Worm (Caenorhabditis elegans): ENCODE measurements around the gene C01B9.1.

Gene C01B9.1

DNA sequence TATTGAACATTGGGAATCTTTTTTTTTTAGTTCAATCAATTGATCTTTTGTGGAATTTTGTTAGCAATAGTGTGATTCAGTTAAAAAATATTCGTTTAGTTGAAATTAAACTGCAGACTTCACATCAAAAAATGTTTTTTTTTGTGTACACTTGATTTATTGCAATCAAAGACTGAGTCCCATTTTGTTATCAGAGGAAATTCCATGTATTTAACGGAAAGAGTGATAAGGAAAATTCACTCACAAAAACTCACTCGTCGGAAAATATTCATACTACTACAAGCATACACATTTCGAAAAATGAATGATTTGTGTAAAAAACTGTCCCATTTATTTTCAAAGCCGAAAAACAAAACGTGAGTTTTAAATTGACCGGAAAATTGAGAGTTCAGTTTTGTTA, at the start of gene C01B9.1:
TSS of gene C01B9.1 (plus strand) at position 241 of the 400 bp plus-strand sequence.
- TF ChIP-seq tbx-11 (GFP tag; IDR thresholded peaks at IDR 0.05) (no peak), ceh-36 (tag; optimal IDR thresholded peaks at IDR 0.05) (no peak), tra-4 (tag; optimal IDR thresholded peaks at IDR 0.05) (no peak)

DNA sequence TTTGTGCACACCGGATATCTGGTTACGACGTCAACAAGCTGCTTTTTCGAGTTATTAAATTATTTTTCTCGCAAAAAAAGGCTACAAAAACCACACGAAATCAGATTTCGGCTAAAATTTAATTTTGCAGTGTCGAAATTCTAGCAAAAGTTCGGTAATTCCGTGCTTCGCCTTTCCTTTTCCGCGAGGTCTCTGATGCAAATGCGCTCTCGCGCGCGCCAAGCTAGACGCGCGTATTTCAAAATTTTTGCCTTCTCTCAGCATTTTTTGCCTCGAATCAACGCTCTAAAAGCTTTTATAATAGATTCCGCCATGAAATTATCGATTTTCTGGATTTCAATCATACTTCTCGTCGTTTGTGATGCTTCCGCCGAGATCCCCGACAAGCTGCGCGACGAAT, 48.6 kb upstream of the C01B9.1 start, which contains the start of gene Y54G9A.5:
TSS of gene Y54G9A.5 (plus strand) at position 245 of the 400 bp plus-strand sequence.
- TF ChIP-seq F13C5.2 (tag; optimal IDR thresholded peaks at IDR 0.05) (no peak), flt-1 (GFP tag; IDR thresholded peaks at IDR 0.05) (no peak), hmbx-1 (tag; optimal IDR thresholded peaks at IDR 0.05) (no peak), scrt-1 (GFP tag; IDR thresholded peaks at IDR 0.05) (no peak), ceh-36 (tag; optimal IDR thresholded peaks at IDR 0.05) (no peak), ceh-13 (GFP tag; optimal IDR thresholded peaks at IDR 0.05) (no peak), pes-1 (GFP tag; IDR thresholded peaks at IDR 0.05) (no peak), sea-1 (GFP tag; conservative IDR thresholded peaks at IDR 0.05) (no peak), tbx-11 (GFP tag; IDR thresholded peaks at IDR 0.05) (no peak), tra-4 (tag; optimal IDR thresholded peaks at IDR 0.05) (no peak), B0310.2 (tag; optimal IDR thresholded peaks at IDR 0.05) (no peak), aly-1 (tag; optimal IDR thresholded peaks at IDR 0.05) (no peak), hmg-4 (GFP tag; optimal IDR thresholded peaks at IDR 0.05) (no peak), ets-7 (tag; optimal IDR thresholded peaks at IDR 0.05) (no peak), tbx-37 (GFP tag; conservative IDR thresholded peaks at IDR 0.05) (no peak), hnd-1 (tag; optimal IDR thresholded peaks at IDR 0.05) (no peak), ama-1 (optimal IDR thresholded peaks at IDR 0.05) (no peak)

DNA sequence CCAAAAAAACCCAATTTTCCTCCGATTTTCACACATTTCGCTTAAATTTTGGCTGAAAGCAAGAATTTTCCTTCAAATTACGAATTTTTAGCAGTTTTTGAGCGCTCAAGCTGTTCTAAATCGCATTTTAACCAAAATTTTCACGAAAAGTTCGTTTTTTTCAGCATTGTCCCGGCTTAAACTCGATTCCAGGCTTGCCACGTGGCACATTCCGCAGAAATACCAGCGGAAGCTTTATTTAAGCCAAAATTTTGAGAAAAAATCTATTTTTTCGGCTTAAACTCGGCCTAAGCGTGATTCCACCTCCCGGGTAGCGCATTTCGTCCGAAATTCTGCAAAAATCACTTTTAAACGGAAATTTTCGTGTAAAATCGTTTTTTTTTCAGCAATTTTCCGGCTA, 47.6 kb upstream of the C01B9.1 start:
- TF ChIP-seq B0310.2 (tag; optimal IDR thresholded peaks at IDR 0.05) = no peak
- TF ChIP-seq hnd-1 (tag; optimal IDR thresholded peaks at IDR 0.05) = no peak
- TF ChIP-seq sea-1 (GFP tag; conservative IDR thresholded peaks at IDR 0.05) = no peak
- no peak for TF ChIP-seq hmbx-1 (tag; optimal IDR thresholded peaks at IDR 0.05)
- TF ChIP-seq F13C5.2 (tag; optimal IDR thresholded peaks at IDR 0.05) = no peak
- TF ChIP-seq scrt-1 (GFP tag; IDR thresholded peaks at IDR 0.05) = no peak

DNA sequence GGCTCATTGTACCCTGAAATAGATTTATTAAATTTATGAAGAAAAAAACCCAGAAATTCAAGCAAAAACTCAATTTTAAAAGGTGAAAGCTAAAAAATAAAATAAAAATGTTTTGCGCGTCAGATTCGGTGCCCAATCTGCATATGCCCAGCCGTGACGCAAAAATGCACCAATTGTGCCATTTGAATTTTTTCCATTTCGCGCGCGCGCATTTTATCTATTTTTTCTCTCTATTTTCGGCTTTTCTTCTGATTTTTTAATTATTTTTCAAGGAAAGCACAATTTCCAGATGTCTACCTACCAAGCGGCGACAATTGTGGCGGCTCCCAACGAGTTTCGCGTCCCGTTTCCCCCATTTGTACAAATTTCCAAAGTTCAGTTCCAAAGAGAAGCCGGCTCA, 45.6 kb upstream of the C01B9.1 start, which contains the start of the genes Y54G9A.7 and bub-3:
TSS of gene Y54G9A.7 (minus strand) at position 7 of the 400 bp plus-strand sequence.
TSS of gene bub-3 (plus strand) at position 270 of the 400 bp plus-strand sequence.
- TF ChIP-seq ama-1 (optimal IDR thresholded peaks at IDR 0.05) (no peak), ets-7 (tag; optimal IDR thresholded peaks at IDR 0.05) (no peak), hnd-1 (tag; optimal IDR thresholded peaks at IDR 0.05) (no peak), F13C5.2 (tag; optimal IDR thresholded peaks at IDR 0.05) (no peak), pes-1 (GFP tag; IDR thresholded peaks at IDR 0.05) (no peak), ceh-13 (GFP tag; optimal IDR thresholded peaks at IDR 0.05) (no peak), scrt-1 (GFP tag; IDR thresholded peaks at IDR 0.05) (no peak), flt-1 (GFP tag; IDR thresholded peaks at IDR 0.05) (no peak), hmbx-1 (tag; optimal IDR thresholded peaks at IDR 0.05) (no peak), ceh-36 (tag; optimal IDR thresholded peaks at IDR 0.05) (no peak), tbx-11 (GFP tag; IDR thresholded peaks at IDR 0.05) (no peak), hmg-4 (GFP tag; optimal IDR thresholded peaks at IDR 0.05) (no peak), tra-4 (tag; optimal IDR thresholded peaks at IDR 0.05) (no peak), aly-1 (tag; optimal IDR thresholded peaks at IDR 0.05) (no peak), B0310.2 (tag; optimal IDR thresholded peaks at IDR 0.05) (no peak), sea-1 (GFP tag; conservative IDR thresholded peaks at IDR 0.05) (no peak)

DNA sequence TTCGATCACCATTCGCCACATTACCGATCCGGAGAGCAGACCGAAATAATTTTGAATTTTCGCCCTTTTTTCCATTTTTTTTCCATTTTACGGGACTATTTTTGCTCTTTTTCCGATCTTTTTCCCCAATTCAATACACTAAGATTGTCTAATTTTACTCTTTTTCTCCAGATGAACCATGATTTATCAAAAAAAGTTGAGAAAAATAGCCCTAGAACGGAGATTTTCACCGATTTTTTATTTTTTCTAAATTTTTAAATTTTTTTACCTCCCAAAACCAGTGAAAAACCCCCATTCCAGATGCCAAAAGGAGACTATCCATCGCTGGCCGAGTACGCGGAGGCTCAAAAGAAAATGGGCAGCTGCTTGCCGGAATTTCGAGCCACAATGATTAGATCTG, 42.0 kb upstream of the C01B9.1 start, which contains the start of gene Y54G9A.9:
TSS of gene Y54G9A.9 (plus strand) at position 301 of the 400 bp plus-strand sequence.
- TF ChIP-seq B0310.2 (tag; optimal IDR thresholded peaks at IDR 0.05) (no peak), scrt-1 (GFP tag; IDR thresholded peaks at IDR 0.05) (no peak), tbx-37 (GFP tag; conservative IDR thresholded peaks at IDR 0.05) (no peak), tbx-11 (GFP tag; IDR thresholded peaks at IDR 0.05) (no peak), ceh-13 (GFP tag; optimal IDR thresholded peaks at IDR 0.05) (no peak), ceh-36 (tag; optimal IDR thresholded peaks at IDR 0.05) (no peak), ets-7 (tag; optimal IDR thresholded peaks at IDR 0.05) (no peak), F13C5.2 (tag; optimal IDR thresholded peaks at IDR 0.05) (no peak), sea-1 (GFP tag; conservative IDR thresholded peaks at IDR 0.05) (no peak), flt-1 (GFP tag; IDR thresholded peaks at IDR 0.05) (no peak)

DNA sequence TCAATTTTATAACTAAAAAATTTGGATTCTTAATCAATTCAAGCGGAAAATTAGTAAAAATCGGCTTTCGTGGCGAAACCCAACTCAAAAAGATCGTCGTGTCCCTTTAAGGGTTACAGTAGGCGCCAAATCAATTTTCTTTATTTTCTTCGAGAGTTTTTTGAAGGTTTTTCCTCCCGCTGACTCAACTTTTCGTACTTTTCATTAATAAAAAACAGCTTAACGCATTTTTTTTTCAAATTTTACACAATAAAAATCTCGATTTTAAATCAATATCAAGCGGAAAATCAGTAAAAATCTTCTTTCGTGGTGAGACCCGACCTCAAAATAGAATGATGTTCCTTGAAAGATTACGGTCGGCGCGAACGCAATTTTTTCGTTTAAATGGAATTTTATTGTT, 39.2 kb upstream of the C01B9.1 start:
- TF ChIP-seq tbx-11 (GFP tag; IDR thresholded peaks at IDR 0.05) = no peak
- TF ChIP-seq tbx-37 (GFP tag; conservative IDR thresholded peaks at IDR 0.05) = no peak
- TF ChIP-seq hmbx-1 (tag; optimal IDR thresholded peaks at IDR 0.05) = no peak
- no peak for TF ChIP-seq ets-7 (tag; optimal IDR thresholded peaks at IDR 0.05)
- no peak for TF ChIP-seq pes-1 (GFP tag; IDR thresholded peaks at IDR 0.05)
- TF ChIP-seq hmg-4 (GFP tag; optimal IDR thresholded peaks at IDR 0.05) = no peak
- TF ChIP-seq ceh-13 (GFP tag; optimal IDR thresholded peaks at IDR 0.05) = no peak
- TF ChIP-seq aly-1 (tag; optimal IDR thresholded peaks at IDR 0.05) = no peak

DNA sequence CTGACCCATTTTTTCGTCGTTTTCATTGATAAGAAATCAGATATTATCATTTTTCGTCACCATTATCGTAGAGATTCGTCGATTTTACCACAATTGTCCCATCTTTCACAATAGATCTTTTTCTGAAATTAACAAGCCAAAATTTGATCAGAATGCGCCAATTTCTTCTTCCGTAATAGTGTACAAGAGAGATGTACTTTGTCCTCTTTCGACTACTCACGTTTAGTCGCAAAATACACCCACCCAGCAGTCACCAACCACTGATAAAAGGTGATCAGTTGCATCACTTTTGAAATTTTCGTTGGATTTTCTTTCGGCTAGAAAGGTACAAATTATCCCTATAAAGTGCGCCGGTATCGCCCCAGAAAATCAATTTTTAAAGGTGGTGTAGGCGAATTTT, 38.8 kb upstream of the C01B9.1 start:
- TF ChIP-seq scrt-1 (GFP tag; IDR thresholded peaks at IDR 0.05) = no peak
- TF ChIP-seq ceh-13 (GFP tag; optimal IDR thresholded peaks at IDR 0.05) = no peak
- TF ChIP-seq ets-7 (tag; optimal IDR thresholded peaks at IDR 0.05) = no peak
- TF ChIP-seq hmbx-1 (tag; optimal IDR thresholded peaks at IDR 0.05) = no peak
- no peak for TF ChIP-seq ceh-36 (tag; optimal IDR thresholded peaks at IDR 0.05)
- TF ChIP-seq tra-4 (tag; optimal IDR thresholded peaks at IDR 0.05) = no peak
- no peak for TF ChIP-seq ama-1 (optimal IDR thresholded peaks at IDR 0.05)
- TF ChIP-seq B0310.2 (tag; optimal IDR thresholded peaks at IDR 0.05) = no peak
- TF ChIP-seq tbx-37 (GFP tag; conservative IDR thresholded peaks at IDR 0.05) = no peak
- TF ChIP-seq aly-1 (tag; optimal IDR thresholded peaks at IDR 0.05) = no peak
- TF ChIP-seq hnd-1 (tag; optimal IDR thresholded peaks at IDR 0.05) = no peak
- no peak for TF ChIP-seq F13C5.2 (tag; optimal IDR thresholded peaks at IDR 0.05)
- TF ChIP-seq flt-1 (GFP tag; IDR thresholded peaks at IDR 0.05) = no peak
- TF ChIP-seq tbx-11 (GFP tag; IDR thresholded peaks at IDR 0.05) = no peak
- TF ChIP-seq hmg-4 (GFP tag; optimal IDR thresholded peaks at IDR 0.05) = no peak
- TF ChIP-seq sea-1 (GFP tag; conservative IDR thresholded peaks at IDR 0.05) = no peak

DNA sequence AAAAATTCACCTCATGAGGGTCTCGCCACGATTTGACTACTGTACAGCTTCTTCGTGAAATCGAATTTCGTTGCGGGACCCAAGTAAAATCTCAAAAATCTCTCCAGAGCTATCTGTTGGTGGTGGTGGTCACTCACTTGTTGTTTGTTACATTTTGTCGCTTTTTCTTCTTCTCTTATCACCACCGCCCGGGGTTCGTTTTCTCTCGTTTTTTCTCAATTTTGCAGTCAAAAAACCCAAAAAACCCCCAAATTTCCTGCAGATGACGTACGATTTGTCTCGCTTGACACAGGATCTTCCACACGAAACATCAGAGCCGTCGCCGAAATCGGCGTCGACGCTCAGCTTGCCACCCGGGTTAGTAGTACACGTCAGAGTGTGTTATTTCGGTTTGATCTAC, 35.3 kb upstream of the C01B9.1 start, which contains the start of gene R06B9.5:
TSS of gene R06B9.5 (plus strand) at position 232 of the 400 bp plus-strand sequence.
- no peak for TF ChIP-seq hmg-4 (GFP tag; optimal IDR thresholded peaks at IDR 0.05)
- no peak for TF ChIP-seq scrt-1 (GFP tag; IDR thresholded peaks at IDR 0.05)
- no peak for TF ChIP-seq ceh-13 (GFP tag; optimal IDR thresholded peaks at IDR 0.05)
- TF ChIP-seq flt-1 (GFP tag; IDR thresholded peaks at IDR 0.05) = no peak
- no peak for TF ChIP-seq pes-1 (GFP tag; IDR thresholded peaks at IDR 0.05)
- no peak for TF ChIP-seq tbx-11 (GFP tag; IDR thresholded peaks at IDR 0.05)
- TF ChIP-seq aly-1 (tag; optimal IDR thresholded peaks at IDR 0.05) = no peak
- no peak for TF ChIP-seq ceh-36 (tag; optimal IDR thresholded peaks at IDR 0.05)
- no peak for TF ChIP-seq ets-7 (tag; optimal IDR thresholded peaks at IDR 0.05)
- TF ChIP-seq sea-1 (GFP tag; conservative IDR thresholded peaks at IDR 0.05) = no peak
